Worm (Caenorhabditis elegans) whole organism, early embryonic: ENCODE measurements around the gene mog-2.

Source experiments
- B0310.2 ChIP-seq: sonication (generic microtip); optimal IDR thresholded peaks from 2 replicates; lab custom pipeline; 2016; ENCODE audit warnings: mild to moderate bottlenecking, missing genetic modification characterization, missing compliant biosample characterization
- F13C5.2 ChIP-seq: sonication (generic microtip); optimal IDR thresholded peaks from 2 replicates; lab custom pipeline; 2017; ENCODE audit warnings: mild to moderate bottlenecking, missing genetic modification characterization, inconsistent platforms, missing compliant biosample characterization
- aly-1 ChIP-seq: sonication (generic microtip); optimal IDR thresholded peaks from 2 replicates; lab custom pipeline; 2016; ENCODE audit warnings: missing genetic modification characterization, missing compliant biosample characterization
- ama-1 ChIP-seq: fragments of 150-350 bp; optimal IDR thresholded peaks from 2 replicates; lab custom pipeline; 2014
- ceh-13 ChIP-seq: fragments of 200-800 bp; sonication (Bioruptor generic); optimal IDR thresholded peaks from 2 replicates; lab custom pipeline; 2018; ENCODE audit warnings: mild to moderate bottlenecking, missing genetic modification characterization, missing compliant biosample characterization
- ceh-36 ChIP-seq: sonication (generic microtip); optimal IDR thresholded peaks from 2 replicates; lab custom pipeline; 2016; ENCODE audit warnings: missing genetic modification characterization, inconsistent platforms, missing compliant biosample characterization
- ets-7 ChIP-seq: sonication (generic microtip); optimal IDR thresholded peaks from 2 replicates; lab custom pipeline; 2016; ENCODE audit warnings: missing genotype, missing genetic modification characterization, missing compliant biosample characterization
- flt-1 ChIP-seq: fragments of 200-800 bp; sonication (Bioruptor generic); IDR thresholded peaks from 2 replicates; pipeline ENCODE4 v1.3.6; 2022; ENCODE audit warnings: missing genetic modification characterization, missing compliant biosample characterization
- hmbx-1 ChIP-seq: sonication (generic microtip); optimal IDR thresholded peaks from 2 replicates; lab custom pipeline; 2016; ENCODE audit warnings: mild to moderate bottlenecking, missing genetic modification characterization, missing compliant biosample characterization
- hmg-4 ChIP-seq: fragments of 200-800 bp; sonication (Bioruptor generic); optimal IDR thresholded peaks from 2 replicates; lab custom pipeline; 2018; ENCODE audit warnings: mild to moderate bottlenecking, missing genetic modification characterization, missing compliant biosample characterization
- hnd-1 ChIP-seq: sonication (generic microtip); optimal IDR thresholded peaks from 2 replicates; lab custom pipeline; 2016; ENCODE audit warnings: missing genetic modification characterization, missing compliant biosample characterization
- pes-1 ChIP-seq: fragments of 200-800 bp; sonication (Bioruptor generic); IDR thresholded peaks from 2 replicates; pipeline ENCODE4 v1.3.6; 2022; ENCODE audit warnings: missing genetic modification reagents, missing genetic modification characterization, missing compliant biosample characterization
- scrt-1 ChIP-seq: fragments of 200-800 bp; sonication (Bioruptor generic); IDR thresholded peaks from 2 replicates; pipeline ENCODE4 v1.3.6; 2022; ENCODE audit warnings: missing genetic modification characterization, missing compliant biosample characterization
- sea-1 ChIP-seq: fragments of 200-800 bp; sonication (Bioruptor generic); conservative IDR thresholded peaks from 2 replicates; pipeline ENCODE4 v1.3.6; 2022; ENCODE audit warnings: missing genetic modification characterization, missing compliant biosample characterization
- tbx-11 ChIP-seq: fragments of 200-800 bp; sonication (Bioruptor generic); IDR thresholded peaks from 2 replicates; pipeline ENCODE4 v1.3.6; 2022; ENCODE audit warnings: missing genetic modification characterization, missing compliant biosample characterization
- tbx-37 ChIP-seq: fragments of 200-800 bp; sonication (Bioruptor generic); conservative IDR thresholded peaks from 2 replicates; pipeline ENCODE4 v1.3.6; 2022; ENCODE audit warnings: missing genetic modification reagents, missing genetic modification characterization, missing compliant biosample characterization
- tra-4 ChIP-seq: sonication (generic microtip); optimal IDR thresholded peaks from 2 replicates; lab custom pipeline; 2017; ENCODE audit warnings: missing genetic modification characterization, missing compliant biosample characterization

The mog-2 gene

DNA sequence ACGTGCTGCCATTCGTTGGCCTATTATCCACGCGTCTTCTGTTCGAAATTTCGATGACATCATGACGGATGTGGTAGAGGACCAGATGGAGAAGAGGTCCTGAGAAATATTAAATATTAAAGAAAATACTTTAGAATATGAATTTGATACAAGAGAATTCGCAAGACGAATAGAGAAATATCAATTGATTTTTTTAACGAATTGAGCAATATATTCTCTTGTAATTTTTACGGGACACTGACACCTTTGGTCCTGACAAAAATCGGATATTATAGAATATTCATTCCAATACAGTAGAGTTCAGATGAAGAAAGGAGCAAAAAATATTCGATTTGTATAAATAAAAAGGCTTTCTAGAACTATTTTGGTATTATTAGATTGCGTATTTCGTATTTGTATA, 36.0 kb upstream of the mog-2 start, which contains the start of gene C01F1.6:
Gene C01F1.6, minus strand, starts transcription at position 101 of the 400 bp plus-strand sequence.
- TF ChIP-seq pes-1 (GFP tag; lab: Robert Waterston, UW), result no peak
- TF ChIP-seq tra-4 (tag; lab: Kevin White, UChicago), result no peak
- no peak for TF ChIP-seq sea-1 (GFP tag; lab: Robert Waterston, UW)
- TF ChIP-seq ceh-13 (GFP tag; lab: Kevin White, UChicago), result no peak
- TF ChIP-seq tbx-37, result no peak
- no peak for TF ChIP-seq hnd-1 (tag; lab: Kevin White, UChicago)
- TF ChIP-seq ceh-36 (tag; lab: Kevin White, UChicago), result no peak
- TF ChIP-seq tbx-11 (GFP tag; lab: Robert Waterston, UW), result no peak
- TF ChIP-seq ets-7 (tag; lab: Kevin White, UChicago), result no peak
- no peak for TF ChIP-seq flt-1 (GFP tag; lab: Robert Waterston, UW)
- no peak for TF ChIP-seq B0310.2 (tag; lab: Kevin White, UChicago)

DNA sequence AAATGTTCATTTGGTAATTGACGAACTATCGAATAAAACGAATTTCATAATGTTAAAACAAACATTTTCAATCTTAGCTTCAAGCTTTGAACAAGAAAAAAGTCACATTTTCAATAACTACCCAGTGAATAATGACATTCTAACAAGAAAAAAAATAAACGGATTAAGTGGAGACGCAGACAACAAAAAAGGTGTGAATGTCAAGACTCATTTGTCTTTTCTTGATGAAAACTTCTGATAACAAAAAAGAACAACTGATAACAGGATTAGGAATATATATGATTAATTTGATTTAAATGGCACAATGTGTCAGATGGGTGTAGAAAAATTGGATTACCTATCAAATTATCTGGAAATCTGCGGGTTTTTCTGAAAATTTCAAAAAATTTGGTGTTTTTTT, 35.6 kb upstream of the mog-2 start:
- no peak for TF ChIP-seq ama-1 (lab: Kevin White, UChicago)

DNA sequence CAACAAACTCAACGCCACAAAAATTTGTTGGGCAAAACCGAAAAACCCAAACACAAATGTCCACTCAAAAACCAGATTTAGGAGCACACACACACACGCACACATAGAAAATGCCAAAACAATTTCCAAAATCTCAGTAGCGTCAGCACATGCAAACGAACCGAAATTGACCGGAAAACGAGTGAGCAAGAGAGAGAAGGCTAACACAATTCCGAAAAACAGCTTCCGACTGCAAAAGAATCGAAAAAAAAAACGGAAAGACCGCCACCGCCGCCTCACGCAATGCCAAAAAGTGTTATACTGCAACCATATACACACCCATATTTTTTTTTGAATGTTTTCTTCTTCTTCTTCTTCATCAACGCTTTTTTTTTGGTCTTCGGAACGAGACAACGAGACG, 32.4 kb upstream of the mog-2 start:
- TF ChIP-seq ama-1 (lab: Kevin White, UChicago) (no peak), tra-4 (tag; lab: Kevin White, UChicago) (no peak), aly-1 (tag; lab: Kevin White, UChicago) (no peak), sea-1 (GFP tag; lab: Robert Waterston, UW) (no peak), pes-1 (GFP tag; lab: Robert Waterston, UW) (no peak), ceh-36 (tag; lab: Kevin White, UChicago) (no peak), B0310.2 (tag; lab: Kevin White, UChicago) (no peak), ceh-13 (GFP tag; lab: Kevin White, UChicago) (no peak)

DNA sequence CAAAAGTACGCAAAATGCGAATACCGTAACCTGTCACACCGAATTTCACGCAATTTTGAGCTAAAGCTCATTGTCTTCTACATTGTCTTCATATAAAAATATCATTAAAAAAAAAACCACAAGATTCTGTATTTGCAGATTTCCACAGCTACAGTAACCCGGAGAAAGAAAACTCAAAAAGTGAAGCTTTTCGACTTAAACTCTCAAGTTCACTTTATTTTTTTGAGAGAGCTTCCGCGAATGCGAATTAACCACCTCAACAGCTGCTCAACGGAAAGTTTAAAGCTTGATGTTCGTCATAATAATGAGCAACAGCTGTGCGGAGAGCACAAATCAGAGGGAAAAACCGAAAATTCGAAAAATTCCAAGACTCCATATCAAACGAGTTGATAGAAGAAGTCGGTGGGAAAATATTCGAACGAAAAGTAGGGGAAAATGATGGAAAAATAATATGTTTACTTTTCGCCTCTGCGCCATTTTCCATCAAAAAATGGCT, 31.1 kb upstream of the mog-2 start:
- TF ChIP-seq hmbx-1 (tag; lab: Kevin White, UChicago), result no peak
- no peak for TF ChIP-seq tra-4 (tag; lab: Kevin White, UChicago)
- no peak for TF ChIP-seq ama-1 (lab: Kevin White, UChicago)
- no peak for TF ChIP-seq pes-1 (GFP tag; lab: Robert Waterston, UW)
- no peak for TF ChIP-seq hmg-4 (GFP tag; lab: Kevin White, UChicago)
- no peak for TF ChIP-seq ceh-13 (GFP tag; lab: Kevin White, UChicago)
- TF ChIP-seq B0310.2 (tag; lab: Kevin White, UChicago), result no peak
- TF ChIP-seq aly-1 (tag; lab: Kevin White, UChicago), result no peak
- TF ChIP-seq tbx-11 (GFP tag; lab: Robert Waterston, UW), result no peak
- no peak for TF ChIP-seq ceh-36 (tag; lab: Kevin White, UChicago)
- TF ChIP-seq F13C5.2 (tag; lab: Kevin White, UChicago), result no peak
- TF ChIP-seq flt-1 (GFP tag; lab: Robert Waterston, UW), result no peak

DNA sequence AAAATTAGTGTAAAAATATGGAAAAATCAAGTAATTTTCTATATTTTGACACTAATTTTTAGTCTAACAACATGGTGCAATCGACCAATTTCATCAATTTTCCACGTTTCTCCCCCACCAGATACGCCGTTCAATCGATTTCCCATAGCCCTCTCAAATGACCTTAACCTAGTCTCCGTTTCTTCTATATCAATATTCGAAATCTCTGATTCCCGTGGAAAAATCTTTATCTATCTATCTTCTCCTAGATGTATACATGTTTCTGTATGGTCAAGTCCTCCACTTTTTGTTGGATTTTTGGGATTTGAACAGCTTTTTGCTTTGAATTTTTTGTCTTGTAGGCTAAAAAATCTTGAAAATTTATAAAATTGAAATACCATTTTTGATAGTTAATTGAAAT, 30.0 kb upstream of the mog-2 start:
- no peak for TF ChIP-seq ets-7 (tag; lab: Kevin White, UChicago)
- no peak for TF ChIP-seq flt-1 (GFP tag; lab: Robert Waterston, UW)
- TF ChIP-seq ceh-13 (GFP tag; lab: Kevin White, UChicago), result no peak
- no peak for TF ChIP-seq aly-1 (tag; lab: Kevin White, UChicago)
- no peak for TF ChIP-seq sea-1 (GFP tag; lab: Robert Waterston, UW)
- TF ChIP-seq tbx-37, result no peak
- no peak for TF ChIP-seq F13C5.2 (tag; lab: Kevin White, UChicago)
- no peak for TF ChIP-seq pes-1 (GFP tag; lab: Robert Waterston, UW)
- TF ChIP-seq hmg-4 (GFP tag; lab: Kevin White, UChicago), result no peak
- TF ChIP-seq B0310.2 (tag; lab: Kevin White, UChicago), result no peak
- no peak for TF ChIP-seq ceh-36 (tag; lab: Kevin White, UChicago)
- no peak for TF ChIP-seq ama-1 (lab: Kevin White, UChicago)
- TF ChIP-seq scrt-1 (GFP tag; lab: Robert Waterston, UW), result no peak
- TF ChIP-seq hnd-1 (tag; lab: Kevin White, UChicago), result no peak

DNA sequence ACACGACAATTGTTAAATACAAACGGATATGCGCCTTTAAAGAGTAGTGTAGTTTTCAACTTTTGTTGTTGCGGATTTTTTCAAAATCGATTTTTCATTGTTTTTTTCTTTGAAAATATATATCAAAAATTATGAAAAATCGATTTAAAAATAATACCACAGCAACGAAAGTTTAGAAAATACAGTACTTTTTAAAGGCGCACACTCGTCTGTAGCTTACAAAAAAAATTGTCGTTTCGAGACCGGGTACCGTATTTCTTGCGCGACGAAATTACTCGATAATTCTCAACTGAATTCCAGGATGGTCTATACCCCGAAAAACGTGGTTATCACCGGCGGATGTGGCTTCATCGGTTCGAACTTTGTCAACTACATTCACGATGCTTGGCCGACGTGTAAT, 29.4 kb upstream of the mog-2 start, which contains the start of gene rml-4:
Gene rml-4, plus strand, starts transcription at position 301 of the 400 bp plus-strand sequence.
- TF ChIP-seq scrt-1 (GFP tag; lab: Robert Waterston, UW), result no peak
- TF ChIP-seq sea-1 (GFP tag; lab: Robert Waterston, UW), result no peak
- no peak for TF ChIP-seq B0310.2 (tag; lab: Kevin White, UChicago)
- TF ChIP-seq tbx-37, result no peak
- no peak for TF ChIP-seq ets-7 (tag; lab: Kevin White, UChicago)
- TF ChIP-seq pes-1 (GFP tag; lab: Robert Waterston, UW), result no peak
- TF ChIP-seq tbx-11 (GFP tag; lab: Robert Waterston, UW), result no peak
- no peak for TF ChIP-seq hmbx-1 (tag; lab: Kevin White, UChicago)
- no peak for TF ChIP-seq F13C5.2 (tag; lab: Kevin White, UChicago)
- no peak for TF ChIP-seq aly-1 (tag; lab: Kevin White, UChicago)
- TF ChIP-seq flt-1 (GFP tag; lab: Robert Waterston, UW), result no peak
- no peak for TF ChIP-seq hnd-1 (tag; lab: Kevin White, UChicago)

DNA sequence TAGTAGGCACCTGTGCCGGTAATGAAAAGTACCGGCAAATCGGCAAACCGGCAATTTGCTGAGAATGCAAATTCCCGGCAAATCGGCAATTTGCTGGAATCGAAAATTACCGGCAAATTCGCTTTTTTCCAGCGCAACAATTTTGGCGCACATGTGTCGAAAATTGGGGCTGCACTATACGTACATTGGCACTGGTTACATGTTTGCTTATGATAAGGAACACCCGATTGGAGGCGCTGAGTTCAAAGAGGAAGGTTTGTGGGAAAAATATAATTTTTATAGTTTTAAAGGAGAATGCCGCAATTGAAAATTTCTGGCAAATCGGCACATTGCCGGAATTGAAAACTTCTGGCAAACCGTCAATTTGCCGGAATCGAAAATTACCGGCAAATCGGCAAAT, 26.9 kb upstream of the mog-2 start:
- TF ChIP-seq B0310.2 (tag; lab: Kevin White, UChicago) (no peak), ceh-13 (GFP tag; lab: Kevin White, UChicago) (no peak), tbx-37 (no peak), flt-1 (GFP tag; lab: Robert Waterston, UW) (no peak), tra-4 (tag; lab: Kevin White, UChicago) (no peak), sea-1 (GFP tag; lab: Robert Waterston, UW) (no peak), scrt-1 (GFP tag; lab: Robert Waterston, UW) (no peak), tbx-11 (GFP tag; lab: Robert Waterston, UW) (no peak)
